Worm (Caenorhabditis elegans) whole organism, late embryonic: Measurements from ENCODE around the gene aexr-3.

Experiments used
- K02D7.2 ChIP-seq: sonication (generic microtip); optimal IDR thresholded peaks from 2 replicates; lab custom pipeline; 2017; ENCODE audit warnings: mild to moderate bottlenecking, missing genetic modification characterization, missing compliant biosample characterization
- ahr-1 ChIP-seq: sonication (generic microtip); optimal IDR thresholded peaks from 2 replicates; lab custom pipeline; 2016; ENCODE audit warnings: missing genetic modification characterization, missing compliant biosample characterization
- ama-1 ChIP-seq: fragments of 150-350 bp; optimal IDR thresholded peaks from 2 replicates; lab custom pipeline; 2014
- ceh-14 ChIP-seq: sonication (generic microtip); optimal IDR thresholded peaks from 2 replicates; lab custom pipeline; 2016; ENCODE audit warnings: missing genotype, missing genetic modification characterization, missing compliant biosample characterization
- ceh-2 ChIP-seq: sonication (generic microtip); optimal IDR thresholded peaks from 2 replicates; lab custom pipeline; 2016; ENCODE audit warnings: missing genotype, missing genetic modification characterization, missing compliant biosample characterization
- ceh-22 ChIP-seq: sonication (generic microtip); optimal IDR thresholded peaks from 2 replicates; lab custom pipeline; 2017; ENCODE audit warnings: missing biosample characterization, missing genetic modification characterization
- ceh-30 ChIP-seq: fragments of 150-350 bp; optimal IDR thresholded peaks from 2 replicates; lab custom pipeline; 2014; ENCODE audit warnings: missing biosample characterization, missing genetic modification characterization
- ceh-31 ChIP-seq: sonication (generic microtip); optimal IDR thresholded peaks from 2 replicates; lab custom pipeline; 2016; ENCODE audit warnings: missing genetic modification characterization, missing compliant biosample characterization
- ceh-34 ChIP-seq: sonication (generic microtip); optimal IDR thresholded peaks from 2 replicates; lab custom pipeline; 2016; ENCODE audit warnings: mild to moderate bottlenecking, missing genetic modification characterization, missing compliant biosample characterization
- ceh-48 ChIP-seq: sonication (generic microtip); optimal IDR thresholded peaks from 2 replicates; lab custom pipeline; 2016; ENCODE audit warnings: missing genetic modification characterization, inconsistent platforms, missing compliant biosample characterization
- che-1 ChIP-seq: sonication (generic microtip); optimal IDR thresholded peaks from 2 replicates; lab custom pipeline; 2016; ENCODE audit warnings: mild to moderate bottlenecking, missing genetic modification characterization, missing compliant biosample characterization
- elt-2 ChIP-seq: sonication (generic microtip); optimal IDR thresholded peaks from 2 replicates; lab custom pipeline; 2016; ENCODE audit warnings: missing genetic modification reagents, missing genetic modification characterization, missing compliant biosample characterization
- elt-4 ChIP-seq: sonication (generic microtip); optimal IDR thresholded peaks from 2 replicates; lab custom pipeline; 2016; ENCODE audit warnings: missing genetic modification characterization, missing compliant biosample characterization
- ets-4 ChIP-seq: sonication (generic microtip); optimal IDR thresholded peaks from 2 replicates; lab custom pipeline; 2016; ENCODE audit warnings: missing genetic modification characterization, missing compliant biosample characterization
- eyg-1 ChIP-seq: sonication (generic microtip); optimal IDR thresholded peaks from 2 replicates; lab custom pipeline; 2016; ENCODE audit warnings: missing genotype, missing genetic modification characterization, missing compliant biosample characterization
- fax-1 ChIP-seq: sonication (generic microtip); optimal IDR thresholded peaks from 2 replicates; lab custom pipeline; 2016; ENCODE audit warnings: missing genotype, missing genetic modification characterization, missing compliant biosample characterization
- fkh-10 ChIP-seq: fragments of 150-350 bp; optimal IDR thresholded peaks from 2 replicates; lab custom pipeline; 2014; ENCODE audit warnings: missing biosample characterization, missing genetic modification reagents, missing genetic modification characterization
- fkh-6 ChIP-seq: sonication (generic microtip); optimal IDR thresholded peaks from 2 replicates; lab custom pipeline; 2016; ENCODE audit warnings: missing genetic modification characterization, missing compliant biosample characterization
- gmeb-2 ChIP-seq: sonication (generic microtip); optimal IDR thresholded peaks from 2 replicates; lab custom pipeline; 2016; ENCODE audit warnings: missing genetic modification characterization, inconsistent platforms, missing compliant biosample characterization
- hlh-15 ChIP-seq: sonication (generic microtip); optimal IDR thresholded peaks from 2 replicates; lab custom pipeline; 2016; ENCODE audit warnings: missing genetic modification characterization, missing compliant biosample characterization
- hlh-30 ChIP-seq: sonication (generic microtip); optimal IDR thresholded peaks from 2 replicates; lab custom pipeline; 2017; ENCODE audit warnings: antibody characterized with exemption, missing genetic modification characterization, missing compliant biosample characterization; ENCODE audit not compliant: insufficient read depth
- hlh-6 ChIP-seq: sonication (generic microtip); optimal IDR thresholded peaks from 2 replicates; lab custom pipeline; 2016; ENCODE audit warnings: missing genotype, missing genetic modification characterization, missing compliant biosample characterization
- hlh-8 ChIP-seq: sonication (generic microtip); optimal IDR thresholded peaks from 2 replicates; lab custom pipeline; 2016; ENCODE audit warnings: missing genotype, missing genetic modification characterization, missing compliant biosample characterization
- lin-11 ChIP-seq: fragments of 200-800 bp; sonication (Bioruptor generic); optimal IDR thresholded peaks from 2 replicates; lab custom pipeline; 2018; ENCODE audit warnings: mild to moderate bottlenecking, missing genetic modification characterization, missing compliant biosample characterization
- madf-2 ChIP-seq: sonication (generic microtip); optimal IDR thresholded peaks from 2 replicates; lab custom pipeline; 2017; ENCODE audit warnings: missing genetic modification characterization, missing compliant biosample characterization
- nfya-1 ChIP-seq: sonication (generic microtip); optimal IDR thresholded peaks from 2 replicates; lab custom pipeline; 2017; ENCODE audit warnings: missing genetic modification characterization, mild to moderate bottlenecking, missing compliant biosample characterization, antibody characterized with exemption, moderate library complexity
- npax-4 ChIP-seq: sonication (generic microtip); optimal IDR thresholded peaks from 2 replicates; lab custom pipeline; 2016; ENCODE audit warnings: missing genetic modification characterization, missing compliant biosample characterization
- odd-2 ChIP-seq: sonication (generic microtip); optimal IDR thresholded peaks from 2 replicates; lab custom pipeline; 2017; ENCODE audit warnings: antibody characterized with exemption, mild to moderate bottlenecking, missing genetic modification characterization, missing compliant biosample characterization
- pat-9 ChIP-seq: fragments of 200-800 bp; sonication (Bioruptor generic); optimal IDR thresholded peaks from 2 replicates; lab custom pipeline; 2018; ENCODE audit warnings: mild to moderate bottlenecking, missing genetic modification characterization, moderate library complexity, missing compliant biosample characterization
- pha-2 ChIP-seq: sonication (generic microtip); optimal IDR thresholded peaks from 2 replicates; lab custom pipeline; 2017; ENCODE audit warnings: mild to moderate bottlenecking, missing genetic modification characterization, missing compliant biosample characterization
- pha-4 ChIP-seq: fragments of 150-350 bp; optimal IDR thresholded peaks from 2 replicates; lab custom pipeline; 2018; ENCODE audit warnings: missing biosample characterization, missing genetic modification reagents, missing genetic modification characterization
- pqm-1 ChIP-seq: sonication (generic microtip); optimal IDR thresholded peaks from 2 replicates; lab custom pipeline; 2016; ENCODE audit warnings: missing genetic modification characterization, missing compliant biosample characterization
- rnt-1 ChIP-seq: sonication (generic microtip); optimal IDR thresholded peaks from 2 replicates; lab custom pipeline; 2016; ENCODE audit warnings: missing genetic modification characterization, missing compliant biosample characterization
- sdc-2 ChIP-seq: sonication (generic microtip); optimal IDR thresholded peaks from 2 replicates; lab custom pipeline; 2016; ENCODE audit warnings: missing genotype, missing genetic modification characterization, missing compliant biosample characterization
- sox-2 ChIP-seq: fragments of 200-800 bp; sonication (Bioruptor generic); IDR thresholded peaks from 2 replicates; pipeline ENCODE4 v1.3.6; 2022; ENCODE audit warnings: missing genetic modification reagents, missing genetic modification characterization, missing compliant biosample characterization
- syd-9 ChIP-seq: sonication (generic microtip); optimal IDR thresholded peaks from 2 replicates; lab custom pipeline; 2016; ENCODE audit warnings: mild to moderate bottlenecking, missing genetic modification characterization, moderate library complexity, missing compliant biosample characterization
- tbx-2 ChIP-seq: sonication (generic microtip); optimal IDR thresholded peaks from 2 replicates; lab custom pipeline; 2016; ENCODE audit warnings: missing genetic modification characterization, missing compliant biosample characterization
- unc-3 ChIP-seq, 2 experiments: fragments of 200-800 bp in 1 of 2; sonication (Bioruptor generic) in 1 of 2; sonication (generic microtip) in 1 of 2; conservative IDR thresholded peaks in 1 of 2; optimal IDR thresholded peaks in 1 of 2; 2 replicates each; pipeline versions ENCODE4 v1.3.6 to Lab custom; 2016 to 2022; ENCODE audit warnings: missing compliant biosample characterization in 2 of 2, missing genetic modification characterization in 2 of 2, missing genetic modification reagents in 1 of 2
- unc-42 ChIP-seq: sonication (generic microtip); optimal IDR thresholded peaks from 2 replicates; lab custom pipeline; 2016; ENCODE audit warnings: missing genotype, missing genetic modification characterization, missing compliant biosample characterization
- zip-5 ChIP-seq: sonication (generic microtip); optimal IDR thresholded peaks from 2 replicates; lab custom pipeline; 2016; ENCODE audit warnings: missing genetic modification characterization, missing compliant biosample characterization
- ztf-16 ChIP-seq: sonication (generic microtip); optimal IDR thresholded peaks from 2 replicates; lab custom pipeline; 2017; ENCODE audit warnings: missing genetic modification characterization, missing compliant biosample characterization

aexr-3 gene

DNA sequence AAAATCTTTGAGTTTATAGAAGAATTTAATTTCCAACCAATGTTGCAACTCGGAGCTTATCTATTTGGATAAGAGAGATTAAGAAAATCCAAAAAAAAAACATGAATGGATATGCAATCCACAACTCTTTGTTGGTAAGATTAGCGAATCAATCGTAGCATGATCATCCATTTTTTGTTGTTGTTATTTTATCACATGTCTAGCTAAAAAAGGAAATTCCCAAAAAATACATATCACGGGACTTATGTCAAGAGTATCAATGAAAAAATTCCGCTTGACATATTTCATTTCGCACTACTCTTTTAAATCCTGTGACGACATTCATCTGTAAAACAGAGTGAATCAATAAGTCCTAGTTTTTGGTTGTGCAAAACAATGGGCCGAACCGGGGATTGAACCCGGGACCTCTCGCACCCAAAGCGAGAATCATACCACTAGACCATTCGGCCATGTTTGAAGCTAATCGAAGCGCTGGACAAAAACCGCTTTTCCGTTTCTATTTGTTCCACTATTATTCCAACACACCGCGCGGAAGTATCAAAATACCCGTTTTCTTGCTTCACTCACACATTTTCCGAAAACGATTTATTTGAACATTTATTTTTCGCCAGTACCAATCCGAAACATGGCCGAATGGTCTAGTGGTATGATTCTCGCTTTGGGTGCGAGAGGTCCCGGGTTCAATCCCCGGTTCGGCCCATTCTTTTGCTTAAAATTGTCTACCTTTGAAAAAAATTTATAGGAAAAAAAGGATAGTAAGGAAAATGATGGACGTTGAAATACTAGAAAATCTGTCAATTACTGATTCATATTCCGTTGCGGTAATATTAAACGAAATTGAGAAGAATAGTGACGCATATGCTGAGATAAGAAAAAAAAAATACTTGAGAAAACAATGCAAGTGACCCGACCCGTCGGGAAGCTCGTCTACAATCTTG lies 8.4 kb upstream of the aexr-3 start (continued):
- no peak for TF ChIP-seq ceh-22 (tag; lab: Kevin White, UChicago)
- no peak for TF ChIP-seq elt-4 (tag; lab: Kevin White, UChicago)
- TF ChIP-seq nfya-1 (tag; lab: Kevin White, UChicago): no peak
- TF ChIP-seq syd-9: no peak
- TF ChIP-seq ceh-2 (tag; lab: Kevin White, UChicago): peak; percentile 7
- no peak for TF ChIP-seq odd-2
- no peak for TF ChIP-seq unc-3 (GFP tag; conservative IDR thresholded peaks at IDR 0.05; lab: Robert Waterston, UW)
- TF ChIP-seq unc-3 (tag; optimal IDR thresholded peaks at IDR 0.05; lab: Kevin White, UChicago): no peak
- no peak for TF ChIP-seq ceh-48
- peak; percentile 42 for TF ChIP-seq hlh-6 (tag; lab: Kevin White, UChicago)
- no peak for TF ChIP-seq hlh-8
- TF ChIP-seq rnt-1 (tag; lab: Kevin White, UChicago): no peak
- TF ChIP-seq pha-2 (tag; lab: Kevin White, UChicago): no peak
- TF ChIP-seq sox-2 (GFP tag; lab: Robert Waterston, UW): no peak
- TF ChIP-seq K02D7.2 (tag; lab: Kevin White, UChicago): no peak
- TF ChIP-seq ceh-34: no peak
- peak; percentile 21 for TF ChIP-seq sdc-2 (tag; lab: Kevin White, UChicago)

DNA sequence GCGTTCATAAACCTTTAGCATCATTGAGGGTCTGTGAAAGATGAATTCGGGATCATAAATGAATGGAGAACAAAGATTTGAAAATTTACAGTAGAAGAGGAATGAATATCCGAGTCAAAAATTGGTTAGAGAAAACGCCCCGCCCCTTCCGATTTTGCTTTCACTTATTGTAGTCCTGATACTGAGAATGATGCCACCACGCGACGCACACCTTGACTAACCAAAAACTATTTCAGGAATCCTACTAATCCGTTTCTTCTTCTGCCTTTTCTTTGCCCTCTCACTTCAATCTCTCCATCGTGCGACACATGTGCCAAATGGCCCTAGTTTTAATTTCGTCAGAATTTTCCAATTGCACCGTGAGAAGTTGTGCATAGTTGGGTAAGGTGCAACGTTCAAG lies 2.5 kb upstream of the aexr-3 start:
- TF ChIP-seq ceh-14 (tag; lab: Kevin White, UChicago) (no peak), pqm-1 (tag; lab: Kevin White, UChicago) (no peak), odd-2 (no peak), syd-9 (no peak), tbx-2 (tag; lab: Kevin White, UChicago) (no peak), ceh-31 (tag; lab: Kevin White, UChicago) (no peak), ceh-48 (no peak), ceh-34 (no peak), ceh-2 (tag; lab: Kevin White, UChicago) (no peak), eyg-1 (tag; lab: Kevin White, UChicago) (no peak), lin-11 (no peak), pha-4 (tag; lab: Kevin White, UChicago) (no peak), unc-42 (tag; lab: Kevin White, UChicago) (no peak), ets-4 (tag; lab: Kevin White, UChicago) (no peak), ahr-1 (no peak), fax-1 (tag; lab: Kevin White, UChicago) (no peak), zip-5 (tag; lab: Kevin White, UChicago) (no peak), fkh-10 (GFP tag; lab: Kevin White, UChicago) (no peak)

DNA sequence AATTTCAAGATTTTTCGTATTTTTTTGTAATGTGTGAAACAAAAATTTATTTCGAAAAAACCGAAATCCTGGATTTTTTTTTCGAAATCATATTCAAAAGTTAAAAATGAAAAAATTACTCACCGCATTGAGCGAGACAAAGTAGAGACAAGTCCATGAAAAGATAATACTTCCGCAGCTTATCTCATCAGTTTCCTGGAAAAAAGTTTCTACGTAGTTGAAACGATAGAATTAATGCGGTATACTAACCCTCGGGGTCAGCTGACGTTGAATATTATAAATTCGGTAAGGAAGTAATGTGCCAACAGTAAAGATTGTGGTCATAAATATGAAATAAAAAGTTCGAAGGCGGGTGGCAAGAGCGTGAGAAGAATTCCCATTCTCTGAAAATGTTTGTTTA lies 3.0 kb downstream of the aexr-3 start:
- no peak for TF ChIP-seq elt-2
- TF ChIP-seq hlh-15 (tag; lab: Kevin White, UChicago): no peak
- no peak for TF ChIP-seq ceh-2 (tag; lab: Kevin White, UChicago)
- no peak for TF ChIP-seq gmeb-2 (tag; lab: Kevin White, UChicago)
- no peak for TF ChIP-seq che-1 (tag; lab: Kevin White, UChicago)
- TF ChIP-seq fkh-6 (tag; lab: Kevin White, UChicago): no peak
- TF ChIP-seq ztf-16 (tag; lab: Kevin White, UChicago): no peak
- TF ChIP-seq fax-1 (tag; lab: Kevin White, UChicago): no peak
- TF ChIP-seq ama-1: no peak
- no peak for TF ChIP-seq syd-9
- no peak for TF ChIP-seq madf-2
- TF ChIP-seq hlh-8: no peak
- TF ChIP-seq hlh-30 (tag; lab: Kevin White, UChicago): no peak
- TF ChIP-seq fkh-10 (GFP tag; lab: Kevin White, UChicago): no peak
- no peak for TF ChIP-seq elt-4 (tag; lab: Kevin White, UChicago)
- no peak for TF ChIP-seq npax-4
- TF ChIP-seq unc-42 (tag; lab: Kevin White, UChicago): no peak
- TF ChIP-seq ceh-30 (tag; lab: Kevin White, UChicago): no peak
- no peak for TF ChIP-seq pat-9 (tag; lab: Kevin White, UChicago)
- TF ChIP-seq, all 69 proteins: peak for 0
